Worm (Caenorhabditis elegans) whole organism, midembryonic: ENCODE data around the gene K07E3.1.

ENCODE experiments used
- flt-1 ChIP-seq: fragments of 200-800 bp; sonication (Bioruptor generic); IDR thresholded peaks from 2 replicates; pipeline ENCODE4 v1.3.6; 2022; ENCODE audit warnings: missing genetic modification characterization, missing compliant biosample characterization
- klf-2 ChIP-seq: fragments of 200-800 bp; sonication (Bioruptor generic); conservative IDR thresholded peaks from 2 replicates; pipeline ENCODE4 v1.3.6; 2022; ENCODE audit warnings: missing genetic modification reagents, missing genetic modification characterization, missing compliant biosample characterization
- tab-1 ChIP-seq: fragments of 200-800 bp; sonication (Bioruptor generic); IDR thresholded peaks from 2 replicates; pipeline ENCODE4 v1.3.6; 2022; ENCODE audit warnings: missing genetic modification characterization, missing compliant biosample characterization
- ztf-23 ChIP-seq: fragments of 200-800 bp; sonication (Bioruptor generic); IDR thresholded peaks from 2 replicates; pipeline ENCODE4 v1.3.6; 2022; ENCODE audit warnings: missing genetic modification reagents, missing genetic modification characterization, missing compliant biosample characterization
- ztf-29 ChIP-seq: fragments of 200-800 bp; sonication (Bioruptor generic); IDR thresholded peaks from 2 replicates; pipeline ENCODE4 v1.3.6; 2022; ENCODE audit warnings: missing genetic modification reagents, missing genetic modification characterization, missing compliant biosample characterization

DNA sequence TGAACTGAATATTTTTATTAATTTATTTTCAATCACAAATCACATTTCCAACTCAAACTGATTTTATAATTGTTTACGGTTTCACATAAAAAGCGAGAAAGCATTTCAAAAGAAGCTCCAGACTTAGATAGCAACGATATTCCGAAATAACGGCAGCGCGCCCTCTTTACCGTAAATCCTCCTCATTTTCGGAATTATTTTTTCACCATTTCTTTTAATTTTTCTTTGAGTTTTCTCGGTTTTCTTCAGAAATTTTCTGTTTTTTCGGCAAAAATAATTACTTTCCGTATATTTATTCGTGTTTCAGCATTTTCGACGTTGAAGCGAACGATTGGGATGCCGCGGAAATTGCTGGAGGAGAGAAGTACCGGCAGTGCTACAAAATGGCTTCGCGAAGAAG lies 37.2 kb downstream of the K07E3.1 start, which contains the start of gene C02B8.1:
- TF ChIP-seq ztf-29 (GFP tag; lab: Robert Waterston, UW) (no peak), flt-1 (GFP tag; lab: Robert Waterston, UW) (no peak), ztf-23 (GFP tag; lab: Robert Waterston, UW) (no peak), tab-1 (no peak), klf-2 (GFP tag; lab: Robert Waterston, UW) (no peak)
